Fruit fly (Drosophila melanogaster) whole organism, embryonic: ENCODE data around the gene CG7519.

Source experiments
- ATbp ChIP-seq: fragments of 200-800 bp; sonication (Bioruptor generic); optimal IDR thresholded peaks from 2 replicates; lab custom pipeline; 2017; ENCODE audit warnings: missing biosample characterization, mild to moderate bottlenecking, missing genetic modification characterization, missing genetic modification reagents
- Antp ChIP-seq: fragments of 200-800 bp; sonication (Bioruptor generic); optimal IDR thresholded peaks from 3 replicates; lab custom pipeline; 2016; ENCODE audit warnings: missing biosample characterization, missing genetic modification characterization
- BtbVII ChIP-seq: fragments of 200-800 bp; sonication (Bioruptor generic); optimal IDR thresholded peaks from 3 replicates; lab custom pipeline; 2017; ENCODE audit warnings: missing biosample characterization, mild to moderate bottlenecking, missing genetic modification characterization
- CG10209 ChIP-seq: fragments of 200-800 bp; sonication (Bioruptor generic); optimal IDR thresholded peaks from 3 replicates; lab custom pipeline; 2017; ENCODE audit warnings: missing biosample characterization, mild to moderate bottlenecking, missing genetic modification characterization, missing genetic modification reagents
- CG11695 ChIP-seq: fragments of 200-800 bp; sonication (Bioruptor generic); IDR thresholded peaks from 3 replicates; pipeline ENCODE4 v1.3.6; 2022; ENCODE audit warnings: missing biosample characterization, missing genetic modification characterization
- CG12104 ChIP-seq: fragments of 200-800 bp; sonication (Bioruptor generic); optimal IDR thresholded peaks from 3 replicates; lab custom pipeline; 2016; ENCODE audit warnings: missing biosample characterization, missing genetic modification characterization
- CG12744 ChIP-seq: fragments of 200-800 bp; sonication (Bioruptor generic); optimal IDR thresholded peaks from 2 replicates; lab custom pipeline; 2016; ENCODE audit warnings: missing biosample characterization, missing genetic modification characterization
- CG13424 ChIP-seq: fragments of 200-800 bp; sonication (Bioruptor generic); optimal IDR thresholded peaks from 2 replicates; lab custom pipeline; 2019; ENCODE audit warnings: missing biosample characterization, mild to moderate bottlenecking, missing genetic modification characterization, moderate library complexity
- CG14050 ChIP-seq: fragments of 200-800 bp; sonication (Bioruptor generic); IDR thresholded peaks from 3 replicates; pipeline ENCODE4 v1.3.6; 2022; ENCODE audit warnings: missing biosample characterization, missing genetic modification characterization
- CG14710 ChIP-seq: fragments of 200-800 bp; sonication (Bioruptor generic); optimal IDR thresholded peaks from 3 replicates; lab custom pipeline; 2019; ENCODE audit warnings: missing biosample characterization, mild to moderate bottlenecking, missing genetic modification characterization, moderate library complexity
- CG1529 ChIP-seq: fragments of 200-800 bp; sonication (Bioruptor generic); optimal IDR thresholded peaks from 3 replicates; lab custom pipeline; 2018; ENCODE audit warnings: missing biosample characterization, missing genetic modification characterization
- CG15601 ChIP-seq: fragments of 200-800 bp; sonication (Bioruptor generic); optimal IDR thresholded peaks from 3 replicates; lab custom pipeline; 2019; ENCODE audit warnings: missing biosample characterization, mild to moderate bottlenecking, missing genetic modification characterization, moderate library complexity
- CG16815 ChIP-seq: fragments of 200-800 bp; sonication (Bioruptor generic); optimal IDR thresholded peaks from 3 replicates; lab custom pipeline; 2017; ENCODE audit warnings: missing biosample characterization, mild to moderate bottlenecking, missing genetic modification characterization
- CG17568 ChIP-seq: fragments of 200-800 bp; sonication (Bioruptor generic); optimal IDR thresholded peaks from 2 replicates; lab custom pipeline; 2018; ENCODE audit warnings: missing biosample characterization, mild to moderate bottlenecking, missing genetic modification characterization, moderate library complexity
- CG17829 ChIP-seq: fragments of 200-800 bp; optimal IDR thresholded peaks from 2 replicates; lab custom pipeline; 2019; ENCODE audit warnings: missing biosample characterization, mild to moderate bottlenecking, missing genetic modification characterization, moderate library complexity
- CG18476 ChIP-seq: fragments of 200-800 bp; sonication (Bioruptor generic); optimal IDR thresholded peaks from 2 replicates; lab custom pipeline; 2016; ENCODE audit warnings: missing biosample characterization, mild to moderate bottlenecking, missing genetic modification characterization
- CG18619 ChIP-seq: fragments of 200-800 bp; sonication (Bioruptor generic); optimal IDR thresholded peaks from 3 replicates; lab custom pipeline; 2017; ENCODE audit warnings: missing biosample characterization, mild to moderate bottlenecking, missing genetic modification characterization
- CG2889 ChIP-seq: fragments of 200-800 bp; sonication (Bioruptor generic); IDR thresholded peaks from 3 replicates; pipeline ENCODE4 v1.3.6; 2022; ENCODE audit warnings: missing biosample characterization, missing genetic modification characterization
- CG31441 ChIP-seq: fragments of 200-800 bp; sonication (Bioruptor generic); IDR thresholded peaks from 2 replicates; pipeline ENCODE4 v1.3.6; 2022; ENCODE audit warnings: missing biosample characterization, missing genetic modification characterization
- CG32767 ChIP-seq: fragments of 200-800 bp; sonication (Bioruptor generic); IDR thresholded peaks from 2 replicates; pipeline ENCODE4 v1.3.6; 2022; ENCODE audit warnings: missing biosample characterization, missing genetic modification characterization
- CG3407 ChIP-seq: fragments of 200-800 bp; sonication (Bioruptor generic); optimal IDR thresholded peaks from 2 replicates; lab custom pipeline; 2018; ENCODE audit warnings: missing biosample characterization, mild to moderate bottlenecking, missing genetic modification characterization
- CG3995 ChIP-seq: fragments of 200-800 bp; sonication (Bioruptor generic); optimal IDR thresholded peaks from 3 replicates; lab custom pipeline; 2016; ENCODE audit warnings: missing biosample characterization, missing genetic modification characterization
- CG5245 ChIP-seq: fragments of 200-800 bp; sonication (Bioruptor generic); optimal IDR thresholded peaks from 3 replicates; lab custom pipeline; 2016; ENCODE audit warnings: missing biosample characterization, missing genetic modification characterization
- CG6254 ChIP-seq: fragments of 200-800 bp; sonication (Bioruptor generic); optimal IDR thresholded peaks from 3 replicates; lab custom pipeline; 2017; ENCODE audit warnings: mild to moderate bottlenecking, missing biosample characterization, missing genetic modification reagents, missing genetic modification characterization
- CG6654 ChIP-seq: fragments of 200-800 bp; sonication (Bioruptor generic); optimal IDR thresholded peaks from 2 replicates; lab custom pipeline; 2017; ENCODE audit warnings: missing biosample characterization, mild to moderate bottlenecking, missing genetic modification characterization
- CG6854 ChIP-seq: fragments of 200-800 bp; sonication (Bioruptor generic); optimal IDR thresholded peaks from 3 replicates; lab custom pipeline; 2017; ENCODE audit warnings: missing biosample characterization, mild to moderate bottlenecking, missing genetic modification characterization
- CG9727 ChIP-seq: fragments of 200-800 bp; sonication (Bioruptor generic); optimal IDR thresholded peaks from 3 replicates; lab custom pipeline; 2017; ENCODE audit warnings: missing biosample characterization, mild to moderate bottlenecking, missing genetic modification characterization
- CG9876 ChIP-seq: fragments of 200-800 bp; sonication (Bioruptor generic); optimal IDR thresholded peaks from 2 replicates; lab custom pipeline; 2016; ENCODE audit warnings: missing biosample characterization, missing genetic modification characterization
- Chrac-16 ChIP-seq: fragments of 200-800 bp; sonication (Bioruptor generic); optimal IDR thresholded peaks from 3 replicates; lab custom pipeline; 2016; ENCODE audit warnings: missing biosample characterization, missing genetic modification characterization
- Fer1 ChIP-seq: fragments of 200-800 bp; sonication (Bioruptor generic); optimal IDR thresholded peaks from 2 replicates; lab custom pipeline; 2017; ENCODE audit warnings: missing biosample characterization, mild to moderate bottlenecking, missing genetic modification characterization
- Fer3 ChIP-seq: fragments of 200-800 bp; sonication (Bioruptor generic); optimal IDR thresholded peaks from 2 replicates; lab custom pipeline; 2018; ENCODE audit warnings: missing biosample characterization, mild to moderate bottlenecking, missing genetic modification characterization, moderate library complexity
- Hmr ChIP-seq: fragments of 200-800 bp; sonication (Bioruptor generic); optimal IDR thresholded peaks from 3 replicates; lab custom pipeline; 2017; ENCODE audit warnings: mild to moderate bottlenecking, missing biosample characterization, missing genetic modification reagents, missing genetic modification characterization
- Hmx ChIP-seq: fragments of 200-800 bp; sonication (Bioruptor generic); optimal IDR thresholded peaks from 2 replicates; lab custom pipeline; 2016; ENCODE audit warnings: missing biosample characterization, missing genetic modification characterization
- Optix ChIP-seq: fragments of 200-800 bp; sonication (Bioruptor generic); IDR thresholded peaks from 3 replicates; pipeline ENCODE4 v1.3.6; 2022; ENCODE audit warnings: missing biosample characterization, missing genetic modification characterization
- Ptx1 ChIP-seq: fragments of 200-800 bp; sonication (Bioruptor generic); IDR thresholded peaks from 2 replicates; pipeline ENCODE4 v1.3.6; 2022; ENCODE audit warnings: missing biosample characterization, missing genetic modification characterization
- da ChIP-seq: fragments of 200-800 bp; sonication (Bioruptor generic); optimal IDR thresholded peaks from 2 replicates; lab custom pipeline; 2016; ENCODE audit warnings: missing biosample characterization, missing genetic modification characterization
- dpn ChIP-seq, 2 experiments: fragments of 200-800 bp; sonication (Bioruptor generic); optimal IDR thresholded peaks; 3 replicates each; lab custom pipeline; 2016; ENCODE audit warnings: missing biosample characterization in 2 of 2, missing genetic modification characterization in 2 of 2
- fd64A ChIP-seq: fragments of 200-800 bp; sonication (Bioruptor generic); optimal IDR thresholded peaks from 3 replicates; lab custom pipeline; 2018; ENCODE audit warnings: missing biosample characterization, mild to moderate bottlenecking, missing genetic modification characterization
- kay ChIP-seq: fragments of 200-800 bp; sonication (Bioruptor generic); optimal IDR thresholded peaks from 2 replicates; lab custom pipeline; 2016; ENCODE audit warnings: missing biosample characterization, missing genetic modification characterization
- lola ChIP-seq, 3 experiments: fragments of >200 bp in 2 of 3; fragments of 200-800 bp in 1 of 3; sonication (Bioruptor generic) in 1 of 3; optimal IDR thresholded peaks; 2 replicates each; lab custom pipeline; 2017 to 2019; ENCODE audit warnings: missing biosample characterization in 3 of 3, missing genetic modification characterization in 3 of 3, mild to moderate bottlenecking in 1 of 3, moderate library complexity in 1 of 3
- nerfin-1 ChIP-seq: fragments of 200-800 bp; sonication (Bioruptor generic); optimal IDR thresholded peaks from 3 replicates; lab custom pipeline; 2019; ENCODE audit warnings: missing biosample characterization, mild to moderate bottlenecking, missing genetic modification characterization, moderate library complexity
- org-1 ChIP-seq: fragments of 200-800 bp; sonication (Bioruptor generic); optimal IDR thresholded peaks from 2 replicates; lab custom pipeline; 2017; ENCODE audit warnings: missing biosample characterization, missing genetic modification characterization
- pnt ChIP-seq: fragments of 200-800 bp; sonication (Bioruptor generic); optimal IDR thresholded peaks from 3 replicates; lab custom pipeline; 2016; ENCODE audit warnings: missing biosample characterization, missing genetic modification characterization
- sens ChIP-seq: fragments of 200-800 bp; sonication (Bioruptor generic); peaks from one replicate; lab custom pipeline; 2016; ENCODE audit warnings: missing biosample characterization, missing genetic modification characterization
- seq ChIP-seq: fragments of 200-800 bp; sonication (Bioruptor generic); IDR thresholded peaks from 2 replicates; pipeline ENCODE4 v1.3.6; 2022; ENCODE audit warnings: missing biosample characterization, missing genetic modification characterization
- toy ChIP-seq: fragments of 200-800 bp; sonication (Bioruptor generic); IDR thresholded peaks from 2 replicates; pipeline ENCODE4 v1.3.6; 2022; ENCODE audit warnings: missing biosample characterization, missing genetic modification characterization
- wor ChIP-seq: fragments of 200-800 bp; sonication (Bioruptor generic); IDR thresholded peaks from 2 replicates; pipeline ENCODE4 v1.3.6; 2022; ENCODE audit warnings: missing biosample characterization, missing genetic modification characterization
- z ChIP-seq: fragments of 200-800 bp; sonication (Bioruptor generic); IDR thresholded peaks from 3 replicates; pipeline ENCODE4 v1.3.6; 2022; ENCODE audit warnings: missing biosample characterization, missing genetic modification characterization
- zfh2 ChIP-seq: fragments of 200-800 bp; sonication (Bioruptor generic); optimal IDR thresholded peaks from 2 replicates; lab custom pipeline; 2016; ENCODE audit warnings: missing biosample characterization, missing genetic modification characterization

The CG7519 gene

DNA sequence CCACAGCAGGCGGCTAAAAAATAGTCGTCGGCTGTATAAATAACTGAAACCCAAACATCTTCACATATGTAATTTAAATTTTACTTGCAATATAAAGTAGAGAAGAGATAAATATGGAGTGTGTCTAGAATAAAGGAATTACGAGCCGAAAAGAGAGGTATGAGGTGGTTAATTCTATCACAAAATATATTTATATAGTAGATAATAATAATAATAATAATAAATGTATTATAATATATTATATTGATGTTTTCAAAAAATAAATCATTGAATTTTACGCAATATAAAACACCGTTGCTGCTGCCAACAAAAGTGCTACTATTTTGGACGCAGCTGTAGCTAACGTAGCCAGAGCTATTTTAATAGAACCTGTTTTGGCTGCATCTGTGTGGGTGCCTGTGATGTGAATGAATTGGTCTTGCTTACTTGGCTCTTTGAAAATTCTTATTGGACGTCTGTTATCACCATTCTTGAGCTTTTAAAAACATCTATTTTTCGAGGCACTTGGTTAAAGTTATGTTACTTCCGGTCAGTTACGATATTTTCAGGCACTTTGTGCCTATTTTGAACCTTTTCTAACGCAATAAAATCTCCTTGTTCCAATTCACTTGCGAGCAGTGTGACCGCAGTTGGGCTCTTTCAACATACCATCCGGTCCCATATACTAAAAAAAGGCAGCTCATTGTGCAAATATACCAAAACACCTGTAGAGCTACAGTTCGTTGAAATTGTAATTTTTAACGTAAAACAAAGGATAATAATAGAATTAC lies 4.2 kb downstream of the CG7519 start, which contains the start of gene Hr78 (continued):
- TF ChIP-seq z (GFP tag; lab: Robert Waterston, UW) (no peak), CG6654 (GFP tag; lab: Kevin White, UChicago) (peak; percentile 40), pnt (GFP tag; lab: Kevin White, UChicago) (no peak), Chrac-16 (GFP tag; lab: Kevin White, UChicago) (peak; percentile 58), CG10209 (GFP tag; lab: Kevin White, UChicago) (peak; percentile 88), CG9727 (GFP tag; lab: Kevin White, UChicago) (peak; percentile 83), sens (peak; percentile 88), CG31441 (peak; percentile 89), CG17829 (peak; percentile 88), nerfin-1 (tag; lab: Kevin White, UChicago) (peak; percentile 70), CG6854 (peak; percentile 88), CG32767 (peak; percentile 69), seq (GFP tag; lab: Robert Waterston, UW) (no peak; the same call in 1 of the 2 replicates), CG11695 (GFP tag; lab: Robert Waterston, UW) (peak; percentile 89; the same call in 2 of the 3 replicates), org-1 (peak; percentile 64), BtbVII (GFP tag; lab: Kevin White, UChicago) (peak; percentile 90), CG3995 (GFP tag; lab: Kevin White, UChicago) (peak; percentile 70), Fer3 (tag; lab: Kevin White, UChicago) (peak; percentile 78), Antp (GFP tag; lab: Kevin White, UChicago) (no peak), Hmr (GFP tag; lab: Kevin White, UChicago) (peak; percentile 90), fd64A (GFP tag; lab: Kevin White, UChicago) (peak; percentile 14), Optix (peak; percentile 43; the same call in 1 of the 3 replicates), CG18619 (GFP tag; lab: Kevin White, UChicago) (peak; percentile 74), CG14710 (tag; lab: Kevin White, UChicago) (peak; percentile 72), lola (GFP tag; optimal IDR thresholded peaks at IDR 0.05; lab: Kevin White, UChicago) (peak in 1 of 3 experiments; percentile 76), Hmx (no peak), CG12744 (GFP tag; lab: Kevin White, UChicago) (no peak), Ptx1 (peak; percentile 72), CG5245 (peak; percentile 31), kay (GFP tag; lab: Kevin White, UChicago) (peak; percentile 3), Fer1 (GFP tag; lab: Kevin White, UChicago) (peak; percentile 90), CG9876 (GFP tag; lab: Kevin White, UChicago) (no peak), CG15601 (tag; lab: Kevin White, UChicago) (peak; percentile 74), dpn (GFP tag; optimal IDR thresholded peaks at IDR 0.05; lab: Kevin White, UChicago) (peak in 1 of 2 experiments; percentile 71), CG1529 (GFP tag; lab: Kevin White, UChicago) (peak; percentile 57), CG16815 (GFP tag; lab: Kevin White, UChicago) (peak; percentile 61), CG12104 (GFP tag; lab: Kevin White, UChicago) (peak; percentile 70), CG17568 (peak; percentile 76), CG2889 (GFP tag; lab: Robert Waterston, UW) (0 out of 3 replicates have a peak, but pooled peaks have one; percentile 22), CG14050 (GFP tag; lab: Robert Waterston, UW) (peak; percentile 33; the same call in 1 of the 3 replicates), zfh2 (no peak), da (GFP tag; lab: Kevin White, UChicago) (no peak), CG6254 (GFP tag; lab: Kevin White, UChicago) (peak; percentile 72), ATbp (GFP tag; lab: Kevin White, UChicago) (peak; percentile 79), CG13424 (peak; percentile 86), wor (GFP tag; lab: Robert Waterston, UW) (no peak), toy (GFP tag; lab: Robert Waterston, UW) (0 out of 2 replicates have a peak, but pooled peaks have one; percentile 15), CG18476 (GFP tag; lab: Kevin White, UChicago) (peak; percentile 57), CG3407 (GFP tag; lab: Kevin White, UChicago) (peak; percentile 54)
